Fruit fly (Drosophila melanogaster) whole organism, embryonic: ENCODE results near the gene nSMase.

Experiments used
- Aef1 ChIP-seq: fragments of 200-800 bp; sonication (Bioruptor generic); IDR thresholded peaks from 3 replicates; pipeline ENCODE4 v1.3.6; 2022; ENCODE audit warnings: missing biosample characterization, missing genetic modification characterization
- CG12769 ChIP-seq: fragments of 200-800 bp; sonication (Bioruptor generic); optimal IDR thresholded peaks from 2 replicates; lab custom pipeline; 2019; ENCODE audit warnings: missing biosample characterization, mild to moderate bottlenecking, missing genetic modification characterization, moderate library complexity
- CG13296 ChIP-seq: fragments of 200-800 bp; sonication (Bioruptor generic); optimal IDR thresholded peaks from 3 replicates; lab custom pipeline; 2018; ENCODE audit warnings: missing biosample characterization, mild to moderate bottlenecking, missing genetic modification characterization
- CG14860 ChIP-seq: fragments of 200-800 bp; sonication (Bioruptor generic); IDR thresholded peaks from 3 replicates; pipeline ENCODE4 v1.3.6; 2022; ENCODE audit warnings: missing biosample characterization, missing genetic modification characterization; ENCODE audit not compliant: partially characterized antibody
- CG1603 ChIP-seq: fragments of 200-800 bp; sonication (Bioruptor generic); optimal IDR thresholded peaks from 2 replicates; lab custom pipeline; 2019; ENCODE audit warnings: missing biosample characterization, mild to moderate bottlenecking, missing genetic modification characterization, moderate library complexity
- CG1647 ChIP-seq: fragments of 200-800 bp; sonication (Bioruptor generic); optimal IDR thresholded peaks from 3 replicates; lab custom pipeline; 2016; ENCODE audit warnings: missing biosample characterization, missing genetic modification characterization
- CG16779 ChIP-seq: fragments of 200-800 bp; sonication (Bioruptor generic); IDR thresholded peaks from 2 replicates; pipeline ENCODE4 v1.3.6; 2022; ENCODE audit warnings: missing biosample characterization, missing genetic modification characterization
- CG33557 ChIP-seq: fragments of 200-800 bp; sonication (Bioruptor generic); optimal IDR thresholded peaks from 2 replicates; lab custom pipeline; 2019; ENCODE audit warnings: missing biosample characterization, mild to moderate bottlenecking, missing genetic modification characterization, moderate library complexity
- CG34224 ChIP-seq: fragments of 200-800 bp; sonication (Bioruptor generic); IDR thresholded peaks from 3 replicates; pipeline ENCODE4 v1.3.6; 2022; ENCODE audit warnings: missing biosample characterization, missing genetic modification characterization; ENCODE audit not compliant: partially characterized antibody
- CG42726 ChIP-seq: fragments of 200-800 bp; sonication (Bioruptor generic); IDR thresholded peaks from 2 replicates; pipeline ENCODE4 v1.3.6; 2022; ENCODE audit warnings: missing biosample characterization, missing genetic modification characterization; ENCODE audit not compliant: partially characterized antibody
- CG4424 ChIP-seq: fragments of 200-800 bp; sonication (Bioruptor generic); optimal IDR thresholded peaks from 3 replicates; lab custom pipeline; 2016; ENCODE audit warnings: missing biosample characterization, missing genetic modification characterization
- CG4617 ChIP-seq: fragments of 200-800 bp; sonication (Bioruptor generic); optimal IDR thresholded peaks from 3 replicates; lab custom pipeline; 2016; ENCODE audit warnings: missing biosample characterization, missing genetic modification characterization, borderline replicate concordance
- CG7963 ChIP-seq: fragments of 200-800 bp; sonication (Bioruptor generic); IDR thresholded peaks from 3 replicates; pipeline ENCODE4 v1.3.6; 2022; ENCODE audit warnings: missing biosample characterization, missing genetic modification characterization; ENCODE audit not compliant: partially characterized antibody
- CG9609 ChIP-seq: fragments of 200-800 bp; sonication (Bioruptor generic); optimal IDR thresholded peaks from 3 replicates; lab custom pipeline; 2016; ENCODE audit warnings: missing biosample characterization, missing genetic modification characterization
- CG9817 ChIP-seq: fragments of 200-800 bp; sonication (Bioruptor generic); optimal IDR thresholded peaks from 2 replicates; lab custom pipeline; 2018; ENCODE audit warnings: missing biosample characterization, mild to moderate bottlenecking, missing genetic modification characterization, moderate library complexity
- CG9932 ChIP-seq: fragments of 200-800 bp; sonication (Bioruptor generic); IDR thresholded peaks from 2 replicates; pipeline ENCODE4 v1.3.6; 2022; ENCODE audit warnings: missing biosample characterization, missing genetic modification characterization
- Dbx ChIP-seq: fragments of 200-800 bp; sonication (Bioruptor generic); IDR thresholded peaks from 3 replicates; pipeline ENCODE4 v1.3.6; 2022; ENCODE audit warnings: missing biosample characterization, missing genetic modification characterization
- Dp ChIP-seq: fragments of 200-800 bp; sonication (Bioruptor generic); optimal IDR thresholded peaks from 2 replicates; lab custom pipeline; 2018; ENCODE audit warnings: missing biosample characterization, mild to moderate bottlenecking, missing genetic modification characterization, moderate library complexity
- HmgZ ChIP-seq: fragments of 200-800 bp; sonication (Bioruptor generic); optimal IDR thresholded peaks from 2 replicates; lab custom pipeline; 2018; ENCODE audit warnings: missing biosample characterization, mild to moderate bottlenecking, missing genetic modification characterization
- Hmr ChIP-seq: fragments of 200-800 bp; sonication (Bioruptor generic); optimal IDR thresholded peaks from 3 replicates; lab custom pipeline; 2017; ENCODE audit warnings: mild to moderate bottlenecking, missing biosample characterization, missing genetic modification reagents, missing genetic modification characterization
- Max ChIP-seq: fragments of 200-800 bp; sonication (Bioruptor generic); optimal IDR thresholded peaks from 2 replicates; lab custom pipeline; 2016; ENCODE audit warnings: missing biosample characterization, mild to moderate bottlenecking, missing genetic modification characterization
- Meics ChIP-seq: fragments of 200-800 bp; sonication (Bioruptor generic); optimal IDR thresholded peaks from 2 replicates; lab custom pipeline; 2017; ENCODE audit warnings: missing biosample characterization, mild to moderate bottlenecking, missing genetic modification characterization
- Mes4 ChIP-seq: fragments of 200-800 bp; sonication (Bioruptor generic); optimal IDR thresholded peaks from 2 replicates; lab custom pipeline; 2016; ENCODE audit warnings: missing biosample characterization, missing genetic modification characterization
- Myb ChIP-seq: fragments of 200-800 bp; sonication (Bioruptor generic); optimal IDR thresholded peaks from 2 replicates; lab custom pipeline; 2016; ENCODE audit warnings: missing biosample characterization, missing genetic modification characterization
- NFAT ChIP-seq: fragments of 200-800 bp; sonication (Bioruptor generic); IDR thresholded peaks from 2 replicates; pipeline ENCODE4 v1.3.6; 2022; ENCODE audit warnings: missing biosample characterization, missing genetic modification characterization
- Nf-YC ChIP-seq: fragments of 200-800 bp; optimal IDR thresholded peaks from 3 replicates; lab custom pipeline; 2019; ENCODE audit warnings: missing biosample characterization, mild to moderate bottlenecking, missing genetic modification characterization, moderate library complexity
- PHDP ChIP-seq: fragments of 200-800 bp; sonication (Bioruptor generic); optimal IDR thresholded peaks from 3 replicates; lab custom pipeline; 2018; ENCODE audit warnings: missing biosample characterization, mild to moderate bottlenecking, missing genetic modification characterization, moderate library complexity
- Sox102F ChIP-seq: fragments of 200-800 bp; sonication (Bioruptor generic); optimal IDR thresholded peaks from 2 replicates; lab custom pipeline; 2018; ENCODE audit warnings: missing biosample characterization, mild to moderate bottlenecking, missing genetic modification characterization, moderate library complexity
- Sry-δ ChIP-seq: fragments of 200-800 bp; sonication (Bioruptor generic); optimal IDR thresholded peaks from 2 replicates; lab custom pipeline; 2016; ENCODE audit warnings: missing biosample characterization, missing genetic modification characterization
- ap ChIP-seq: fragments of 200-800 bp; sonication (Bioruptor generic); IDR thresholded peaks from 2 replicates; pipeline ENCODE4 v1.3.6; 2022; ENCODE audit warnings: missing biosample characterization, missing genetic modification characterization
- ara ChIP-seq: fragments of 200-800 bp; sonication (Bioruptor generic); IDR thresholded peaks from 2 replicates; pipeline ENCODE4 v1.3.6; 2022; ENCODE audit warnings: missing biosample characterization, missing genetic modification characterization
- ase ChIP-seq: fragments of 200-800 bp; sonication (Bioruptor generic); IDR thresholded peaks from 3 replicates; pipeline ENCODE4 v1.3.6; 2022; ENCODE audit warnings: missing biosample characterization, missing genetic modification characterization
- btn ChIP-seq: fragments of 200-800 bp; sonication (Bioruptor generic); optimal IDR thresholded peaks from 2 replicates; lab custom pipeline; 2016; ENCODE audit warnings: missing biosample characterization, missing genetic modification characterization
- chif ChIP-seq, 2 experiments: fragments of 200-800 bp; sonication (Bioruptor generic); optimal IDR thresholded peaks; 3 replicates each; lab custom pipeline; 2016; ENCODE audit warnings: missing biosample characterization in 2 of 2, missing genetic modification characterization in 2 of 2
- dimm ChIP-seq: fragments of 200-800 bp; sonication (Bioruptor generic); IDR thresholded peaks from 2 replicates; pipeline ENCODE4 v1.3.6; 2022; ENCODE audit warnings: missing biosample characterization, missing genetic modification characterization
- dmrt11E ChIP-seq: fragments of 200-800 bp; sonication (Bioruptor generic); optimal IDR thresholded peaks from 3 replicates; lab custom pipeline; 2018; ENCODE audit warnings: missing biosample characterization, mild to moderate bottlenecking, missing genetic modification characterization, moderate library complexity
- dysf ChIP-seq: fragments of 200-800 bp; sonication (Bioruptor generic); IDR thresholded peaks from 3 replicates; pipeline ENCODE4 v1.3.6; 2022; ENCODE audit warnings: missing biosample characterization, missing genetic modification characterization
- ems ChIP-seq: fragments of 200-800 bp; sonication (Bioruptor generic); optimal IDR thresholded peaks from 3 replicates; lab custom pipeline; 2016; ENCODE audit warnings: missing biosample characterization, missing genetic modification characterization
- fd64A ChIP-seq: fragments of 200-800 bp; sonication (Bioruptor generic); optimal IDR thresholded peaks from 3 replicates; lab custom pipeline; 2018; ENCODE audit warnings: missing biosample characterization, mild to moderate bottlenecking, missing genetic modification characterization
- fu2 ChIP-seq: fragments of 200-800 bp; sonication (Bioruptor generic); optimal IDR thresholded peaks from 2 replicates; lab custom pipeline; 2016; ENCODE audit warnings: missing biosample characterization, missing genetic modification characterization
- gsb-n ChIP-seq: fragments of 200-800 bp; sonication (Bioruptor generic); optimal IDR thresholded peaks from 3 replicates; lab custom pipeline; 2018; ENCODE audit warnings: missing biosample characterization, mild to moderate bottlenecking, missing genetic modification characterization
- hb ChIP-seq: fragments of 200-800 bp; sonication (Bioruptor generic); IDR thresholded peaks from 3 replicates; pipeline ENCODE4 v1.3.6; 2022; ENCODE audit warnings: missing biosample characterization, missing genetic modification characterization; ENCODE audit not compliant: partially characterized antibody
- lilli ChIP-seq: fragments of 200-800 bp; sonication (Bioruptor generic); optimal IDR thresholded peaks from 3 replicates; lab custom pipeline; 2016; ENCODE audit warnings: missing biosample characterization, missing genetic modification characterization
- maf-S ChIP-seq: fragments of 200-800 bp; sonication (Bioruptor generic); optimal IDR thresholded peaks from 2 replicates; lab custom pipeline; 2016; ENCODE audit warnings: missing biosample characterization, missing genetic modification characterization
- otp ChIP-seq: fragments of 200-800 bp; sonication (Bioruptor generic); IDR thresholded peaks from 3 replicates; pipeline ENCODE4, ENCODE4 v1.3.6; 2022; ENCODE audit warnings: missing biosample characterization, missing genetic modification characterization
- p53 ChIP-seq: fragments of 200-800 bp; sonication (Bioruptor generic); optimal IDR thresholded peaks from 2 replicates; lab custom pipeline; 2016; ENCODE audit warnings: missing biosample characterization, missing genetic modification characterization
- pum ChIP-seq: fragments of 200-800 bp; sonication (Bioruptor generic); optimal IDR thresholded peaks from 2 replicates; lab custom pipeline; 2016; ENCODE audit warnings: missing biosample characterization, missing genetic modification characterization
- pzg ChIP-seq: fragments of 200-800 bp; sonication (Bioruptor generic); optimal IDR thresholded peaks from 3 replicates; lab custom pipeline; 2018; ENCODE audit warnings: missing biosample characterization, mild to moderate bottlenecking, missing genetic modification characterization, moderate library complexity
- slp2 ChIP-seq: fragments of 200-800 bp; sonication (Bioruptor generic); optimal IDR thresholded peaks from 2 replicates; lab custom pipeline; 2016; ENCODE audit warnings: missing biosample characterization, missing genetic modification characterization

Gene nSMase

dm6 chr3L:3178530-3179096 lies 40.3 kb upstream of the nSMase start, which contains the start of the genes MnM and Girdin (continued):
- TF ChIP-seq fd64A (no peak), CG9817 (tag; lab: Kevin White, UChicago) (peak; percentile 67), btn (GFP tag; lab: Kevin White, UChicago) (peak; percentile 52), Aef1 (0 out of 3 replicates have a peak, but pooled peaks have one; percentile 21), CG33557 (GFP tag; lab: Kevin White, UChicago) (peak; percentile 40), slp2 (GFP tag; lab: Kevin White, UChicago) (peak; percentile 51), p53 (GFP tag; lab: Kevin White, UChicago) (peak; percentile 40), ase (GFP tag; lab: Robert Waterston, UW) (no peak), CG1647 (GFP tag; lab: Kevin White, UChicago) (peak; percentile 23), hb (peak; percentile 76; the same call in 2 of the 3 replicates), dimm (GFP tag; lab: Robert Waterston, UW) (no peak), pzg (GFP tag; lab: Kevin White, UChicago) (peak; percentile 82), CG4424 (GFP tag; lab: Kevin White, UChicago) (peak; percentile 59), Myb (GFP tag; lab: Kevin White, UChicago) (peak; percentile 89), gsb-n (tag; lab: Kevin White, UChicago) (peak; percentile 78), CG4617 (GFP tag; lab: Kevin White, UChicago) (peak; percentile 84), CG7963 (GFP tag; lab: Robert Waterston, UW) (0 out of 3 replicates have a peak, but pooled peaks have one; percentile 43), CG34224 (GFP tag; lab: Robert Waterston, UW) (peak; percentile 74; the same call in 2 of the 3 replicates), Max (peak; percentile 43), PHDP (tag; lab: Kevin White, UChicago) (no peak), CG16779 (no peak), CG13296 (GFP tag; lab: Kevin White, UChicago) (no peak), Dp (GFP tag; lab: Kevin White, UChicago) (peak; percentile 84), Dbx (GFP tag; lab: Robert Waterston, UW) (peak; percentile 61), CG12769 (tag; lab: Kevin White, UChicago) (peak; percentile 80), otp (GFP tag; lab: Robert Waterston, UW) (no peak), dmrt11E (tag; lab: Kevin White, UChicago) (peak; percentile 38), Meics (GFP tag; lab: Kevin White, UChicago) (peak; percentile 22), ems (GFP tag; lab: Kevin White, UChicago) (peak; percentile 50), Nf-YC (tag; lab: Kevin White, UChicago) (no peak), pum (GFP tag; lab: Kevin White, UChicago) (peak; percentile 79), NFAT (GFP tag; lab: Robert Waterston, UW) (peak; percentile 62; the same call in 1 of the 2 replicates), Hmr (peak; percentile 59), HmgZ (tag; lab: Kevin White, UChicago) (peak; percentile 82), Sry-δ (GFP tag; lab: Kevin White, UChicago) (peak; percentile 100), CG42726 (GFP tag; lab: Robert Waterston, UW) (0 out of 2 replicates have a peak, but pooled peaks have one; percentile 49), CG14860 (GFP tag; lab: Robert Waterston, UW) (peak; percentile 80), CG1603 (tag; lab: Kevin White, UChicago) (no peak), ap (GFP tag; lab: Robert Waterston, UW) (no peak), Sox102F (GFP tag; lab: Kevin White, UChicago) (no peak), CG9609 (peak; percentile 79), fu2 (GFP tag; lab: Kevin White, UChicago) (peak; percentile 82), ara (GFP tag; lab: Robert Waterston, UW) (peak; percentile 30; the same call in 1 of the 2 replicates), lilli (peak; percentile 87), maf-S (GFP tag; lab: Kevin White, UChicago) (peak; percentile 75), Mes4 (peak; percentile 50), dysf (GFP tag; lab: Robert Waterston, UW) (peak; percentile 64; the same call in 2 of the 3 replicates), CG9932 (peak; percentile 88), chif (GFP tag; optimal IDR thresholded peaks at IDR 0.05; lab: Kevin White, UChicago) (peak; percentile 37 to 74)
